Fruit fly (Drosophila melanogaster) whole organism, pupa: ENCODE measurements around the gene CG14237.
A peak's percentile ranks its signal among the peaks of the same experiment; 100 is the strongest.

Experiments
- CG10348 ChIP-seq: fragments of 200-800 bp; sonication (Bioruptor generic); IDR thresholded peaks from 2 replicates; pipeline ENCODE4 v1.3.6; 2022; ENCODE audit warnings: missing biosample characterization, missing genetic modification characterization
- CG12605 ChIP-seq: fragments of 200-800 bp; sonication (Bioruptor generic); IDR thresholded peaks from 2 replicates; pipeline ENCODE4 v1.3.6; 2022; ENCODE audit warnings: missing biosample characterization, missing genetic modification characterization
- CG13204 ChIP-seq: fragments of 200-800 bp; sonication (Bioruptor generic); optimal IDR thresholded peaks from 2 replicates; lab custom pipeline; 2018; ENCODE audit warnings: missing biosample characterization, mild to moderate bottlenecking, missing genetic modification characterization, moderate library complexity
- CG14655 ChIP-seq: fragments of 200-800 bp; sonication (Bioruptor generic); optimal IDR thresholded peaks from 3 replicates; lab custom pipeline; 2017; ENCODE audit warnings: mild to moderate bottlenecking, missing biosample characterization, missing genetic modification reagents, missing genetic modification characterization
- CG15710 ChIP-seq: fragments of 200-800 bp; sonication (Bioruptor generic); optimal IDR thresholded peaks from 2 replicates; lab custom pipeline; 2018; ENCODE audit warnings: missing biosample characterization, mild to moderate bottlenecking, missing genetic modification characterization, moderate library complexity
- CG17806 ChIP-seq: fragments of 200-800 bp; sonication (Bioruptor generic); optimal IDR thresholded peaks from 2 replicates; lab custom pipeline; 2018; ENCODE audit warnings: missing biosample characterization, mild to moderate bottlenecking, missing genetic modification characterization, moderate library complexity
- CG32121 ChIP-seq: fragments of 200-800 bp; sonication (Bioruptor generic); IDR thresholded peaks from 2 replicates; pipeline ENCODE4 v1.3.6; 2022; ENCODE audit warnings: missing biosample characterization, missing genetic modification characterization
- CG34367 ChIP-seq: fragments of 200-800 bp; sonication (Bioruptor generic); optimal IDR thresholded peaks from 2 replicates; lab custom pipeline; 2018; ENCODE audit warnings: missing biosample characterization, mild to moderate bottlenecking, missing genetic modification characterization
- CG4496 ChIP-seq: fragments of 200-800 bp; sonication (Bioruptor generic); IDR thresholded peaks from 3 replicates; pipeline ENCODE4 v1.3.6; 2022; ENCODE audit warnings: missing biosample characterization, missing genetic modification characterization
- CG8159 ChIP-seq: fragments of 200-800 bp; sonication (Bioruptor generic); optimal IDR thresholded peaks from 3 replicates; lab custom pipeline; 2018; ENCODE audit warnings: missing biosample characterization, mild to moderate bottlenecking, missing genetic modification characterization, moderate library complexity
- CG8301 ChIP-seq: fragments of 200-800 bp; sonication (Bioruptor generic); optimal IDR thresholded peaks from 2 replicates; lab custom pipeline; 2018; ENCODE audit warnings: missing biosample characterization, mild to moderate bottlenecking, missing genetic modification characterization
- CG9948 ChIP-seq: fragments of 200-800 bp; sonication (Bioruptor generic); optimal IDR thresholded peaks from 2 replicates; lab custom pipeline; 2018; ENCODE audit warnings: missing biosample characterization, mild to moderate bottlenecking, missing genetic modification characterization, moderate library complexity
- D1 ChIP-seq: fragments of 200-800 bp; sonication (Bioruptor generic); optimal IDR thresholded peaks from 2 replicates; lab custom pipeline; 2018; ENCODE audit warnings: missing biosample characterization, mild to moderate bottlenecking, missing genetic modification characterization, moderate library complexity
- EcR ChIP-seq: fragments of 200-800 bp; sonication (Bioruptor generic); optimal IDR thresholded peaks from 3 replicates; lab custom pipeline; 2019; ENCODE audit warnings: missing biosample characterization, missing genetic modification characterization, mild to moderate bottlenecking, moderate library complexity, missing genetic modification reagents
- Ets98B ChIP-seq: fragments of 200-800 bp; sonication (Bioruptor generic); IDR thresholded peaks from 2 replicates; pipeline ENCODE4 v1.3.6; 2022; ENCODE audit warnings: missing biosample characterization, missing genetic modification characterization
- Pif1A ChIP-seq: fragments of 200-800 bp; sonication (Bioruptor generic); optimal IDR thresholded peaks from 3 replicates; lab custom pipeline; 2016; ENCODE audit warnings: missing biosample characterization, missing genetic modification characterization
- Pif1B ChIP-seq: fragments of 200-800 bp; sonication (Bioruptor generic); optimal IDR thresholded peaks from 3 replicates; lab custom pipeline; 2016; ENCODE audit warnings: missing biosample characterization, missing genetic modification characterization
- Snoo ChIP-seq: fragments of 200-800 bp; sonication (Bioruptor generic); optimal IDR thresholded peaks from 3 replicates; lab custom pipeline; 2017; ENCODE audit warnings: missing biosample characterization, mild to moderate bottlenecking, missing genetic modification characterization, inconsistent platforms
- fd96Ca ChIP-seq: fragments of 200-800 bp; sonication (Bioruptor generic); IDR thresholded peaks from 3 replicates; pipeline ENCODE4 v1.3.6; 2022; ENCODE audit warnings: missing biosample characterization, missing genetic modification characterization
- gl ChIP-seq: fragments of 200-800 bp; sonication (Bioruptor generic); optimal IDR thresholded peaks from 2 replicates; lab custom pipeline; 2018; ENCODE audit warnings: missing biosample characterization, mild to moderate bottlenecking, missing genetic modification characterization
- rn ChIP-seq: fragments of 200-800 bp; sonication (Bioruptor generic); IDR thresholded peaks from 2 replicates; pipeline ENCODE4 v1.3.6; 2022; ENCODE audit warnings: missing biosample characterization, missing genetic modification characterization

The CG14237 gene

DNA sequence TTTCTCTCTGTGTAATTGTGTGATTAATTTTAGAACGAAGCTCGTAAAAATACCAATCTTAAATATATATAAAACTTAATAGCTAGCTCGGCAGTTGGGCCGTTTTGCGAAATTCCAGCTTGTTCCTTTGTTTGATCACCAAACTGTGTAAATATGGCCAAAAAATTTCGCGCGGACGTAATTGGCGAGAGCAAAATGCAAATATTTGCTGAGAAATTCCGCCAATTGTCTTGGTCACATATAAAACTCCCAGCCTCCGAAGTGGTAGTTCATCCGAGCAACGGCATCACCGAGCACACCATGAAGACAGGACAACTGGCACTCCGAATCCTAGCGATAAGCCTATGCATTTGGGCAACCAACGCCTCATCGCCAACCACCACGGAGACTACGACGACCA lies at the start of gene CG14237:
Gene CG14237, plus strand, starts transcription at position 301 of the 400 bp plus-strand sequence.
- TF ChIP-seq Pif1A (GFP tag; lab: Kevin White, UChicago): no peak
- no peak for TF ChIP-seq CG13204 (GFP tag; lab: Kevin White, UChicago)
- TF ChIP-seq CG4496 (GFP tag; lab: Robert Waterston, UW): no peak
- TF ChIP-seq CG9948: no peak
- TF ChIP-seq CG8301 (tag; lab: Kevin White, UChicago): no peak
- no peak for TF ChIP-seq rn (GFP tag; lab: Robert Waterston, UW)
- no peak for TF ChIP-seq CG8159
- TF ChIP-seq CG14655: no peak
- TF ChIP-seq D1 (tag; lab: Kevin White, UChicago): no peak
- TF ChIP-seq CG17806: no peak
- no peak for TF ChIP-seq Ets98B (GFP tag; lab: Robert Waterston, UW)
- TF ChIP-seq fd96Ca (GFP tag; lab: Robert Waterston, UW): no peak
- TF ChIP-seq CG34367: no peak
- TF ChIP-seq EcR (GFP tag; lab: Kevin White, UChicago): no peak
- no peak for TF ChIP-seq Pif1B (GFP tag; lab: Kevin White, UChicago)
- TF ChIP-seq CG32121 (GFP tag; lab: Robert Waterston, UW): no peak
- no peak for TF ChIP-seq CG15710 (tag; lab: Kevin White, UChicago)
- no peak for TF ChIP-seq gl
- no peak for TF ChIP-seq CG10348 (GFP tag; lab: Robert Waterston, UW)

DNA sequence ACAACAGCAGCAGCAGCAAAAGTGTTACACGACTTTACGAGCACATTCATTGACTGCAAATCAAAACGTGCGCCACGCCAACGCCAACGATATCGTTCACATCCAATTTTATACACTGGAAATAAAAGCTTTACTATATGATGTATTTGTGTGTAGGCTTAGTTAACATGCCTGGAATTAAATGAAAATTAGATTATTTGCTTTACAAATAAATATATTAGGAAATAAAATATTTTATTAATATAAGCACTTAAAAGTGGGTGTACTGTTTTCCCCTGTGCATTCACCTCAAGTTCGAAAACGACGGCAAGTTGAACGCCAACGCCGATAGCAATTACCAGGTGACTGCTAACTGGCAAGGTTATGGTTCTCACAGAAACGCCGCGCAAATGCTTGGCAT lies 46.9 kb upstream of the CG14237 start:
- TF ChIP-seq Snoo (tag; lab: Kevin White, UChicago) (no peak), Pif1B (GFP tag; lab: Kevin White, UChicago) (no peak), Ets98B (GFP tag; lab: Robert Waterston, UW) (peak; percentile 72), fd96Ca (GFP tag; lab: Robert Waterston, UW) (peak; percentile 35; the same call in 2 of the 3 replicates), gl (no peak), Pif1A (GFP tag; lab: Kevin White, UChicago) (no peak), CG32121 (GFP tag; lab: Robert Waterston, UW) (peak; percentile 79), CG9948 (no peak), CG17806 (no peak), CG8159 (no peak), CG4496 (GFP tag; lab: Robert Waterston, UW) (peak; percentile 78)
- TF ChIP-seq, all 21 proteins: peak for 4

DNA sequence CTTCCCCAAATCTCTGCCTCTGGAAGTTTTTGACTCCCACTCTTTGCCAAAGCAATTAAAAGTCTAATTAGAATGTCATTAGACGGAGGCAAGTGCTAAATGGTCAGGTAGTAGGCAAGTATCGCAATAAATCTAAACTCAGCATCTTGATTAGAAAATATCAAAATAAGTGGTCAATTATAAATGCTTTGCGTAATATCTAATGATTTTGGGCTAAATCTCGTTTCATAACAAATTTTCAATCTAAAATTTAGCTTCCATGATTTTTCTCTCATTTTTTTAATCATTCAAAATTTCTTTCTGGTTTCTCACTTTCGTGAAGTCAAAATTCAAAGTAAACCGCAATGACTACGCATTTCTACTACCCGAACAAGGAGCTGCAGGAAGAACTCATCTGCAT lies 42.9 kb upstream of the CG14237 start, which contains the start of gene Ald2:
Gene Ald2, plus strand, starts transcription at position 301 of the 400 bp plus-strand sequence.
- TF ChIP-seq CG32121 (GFP tag; lab: Robert Waterston, UW) (no peak), rn (GFP tag; lab: Robert Waterston, UW) (no peak), gl (no peak), Pif1B (GFP tag; lab: Kevin White, UChicago) (no peak), CG15710 (tag; lab: Kevin White, UChicago) (no peak), CG14655 (no peak), CG8301 (tag; lab: Kevin White, UChicago) (no peak), Snoo (tag; lab: Kevin White, UChicago) (no peak), fd96Ca (GFP tag; lab: Robert Waterston, UW) (no peak), CG8159 (no peak), EcR (GFP tag; lab: Kevin White, UChicago) (no peak), CG13204 (GFP tag; lab: Kevin White, UChicago) (no peak), CG10348 (GFP tag; lab: Robert Waterston, UW) (no peak), CG4496 (GFP tag; lab: Robert Waterston, UW) (no peak), CG17806 (no peak)

DNA sequence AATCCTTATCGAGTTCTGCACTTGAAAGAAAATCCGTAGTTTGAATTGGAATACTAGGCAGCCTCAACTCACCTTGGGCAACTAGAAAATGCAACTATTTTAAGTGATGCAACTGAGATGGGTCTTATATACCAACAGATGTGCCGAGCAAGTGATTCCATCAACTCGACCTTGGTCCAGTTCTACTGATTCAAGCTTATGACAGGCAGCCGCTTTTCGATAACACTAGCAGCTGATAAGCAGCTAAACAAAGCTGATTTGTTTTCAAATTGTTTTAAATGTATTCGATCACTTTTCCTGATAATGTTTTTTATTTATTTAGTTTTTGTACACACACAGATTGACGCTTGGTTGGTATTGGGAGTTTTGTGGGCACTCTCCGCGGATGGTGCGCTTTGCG lies 31.7 kb upstream of the CG14237 start, which contains the start of gene CG6503:
Gene CG6503, minus strand, starts transcription at position 101 of the 400 bp plus-strand sequence.
- no peak for TF ChIP-seq CG8159
- no peak for TF ChIP-seq Snoo (tag; lab: Kevin White, UChicago)

DNA sequence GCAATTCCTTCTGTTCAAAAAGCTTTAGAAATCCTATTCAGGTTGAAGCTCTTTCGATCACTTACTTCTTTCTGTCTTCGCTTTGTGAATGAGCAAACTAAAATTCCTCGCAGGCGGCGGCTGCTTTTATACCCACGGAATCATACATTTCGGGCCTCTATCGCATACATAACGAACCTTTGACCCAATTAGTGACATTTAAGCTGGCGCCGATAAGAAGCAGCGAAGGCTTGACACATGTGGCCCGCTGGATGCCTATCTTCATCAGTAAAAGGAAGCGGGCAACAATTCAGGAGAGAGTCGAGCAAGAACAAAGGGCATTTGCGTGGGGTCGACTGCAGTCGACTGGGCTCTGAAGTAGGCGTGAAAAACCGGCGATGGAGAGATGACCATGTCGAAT lies 31.0 kb upstream of the CG14237 start, which contains the start of gene CG34291:
Gene CG34291, minus strand, starts transcription at position 101 of the 400 bp plus-strand sequence.
- TF ChIP-seq fd96Ca (GFP tag; lab: Robert Waterston, UW) (no peak), CG12605 (GFP tag; lab: Robert Waterston, UW) (no peak), CG17806 (no peak), CG8301 (tag; lab: Kevin White, UChicago) (no peak), Pif1A (GFP tag; lab: Kevin White, UChicago) (no peak), CG13204 (GFP tag; lab: Kevin White, UChicago) (no peak), CG15710 (tag; lab: Kevin White, UChicago) (no peak)

DNA sequence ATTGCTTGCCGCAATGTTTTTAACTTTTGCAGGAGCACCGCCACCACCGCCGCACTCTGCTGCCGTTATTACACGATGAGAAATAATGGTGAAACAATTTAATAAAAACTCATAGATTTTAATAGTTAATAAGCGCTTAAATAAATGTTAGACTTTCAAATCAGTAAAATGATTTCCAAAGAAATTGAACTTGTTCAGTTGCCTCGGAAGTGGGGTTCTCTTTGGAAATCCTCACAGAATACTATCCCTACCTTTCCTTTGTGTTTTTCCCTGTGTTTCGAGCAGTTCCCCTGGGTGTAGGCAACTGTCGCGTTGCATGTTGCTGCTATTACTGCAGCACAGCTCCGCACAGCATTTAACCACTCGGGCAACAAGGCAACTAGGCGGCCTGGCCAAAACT lies 28.5 kb upstream of the CG14237 start:
- no peak for TF ChIP-seq EcR (GFP tag; lab: Kevin White, UChicago)
- peak; percentile 4 for TF ChIP-seq Snoo (tag; lab: Kevin White, UChicago)
- peak; percentile 48 for TF ChIP-seq Pif1A (GFP tag; lab: Kevin White, UChicago)
- TF ChIP-seq D1 (tag; lab: Kevin White, UChicago): no peak
- TF ChIP-seq CG15710 (tag; lab: Kevin White, UChicago): peak; percentile 48
- no peak for TF ChIP-seq Ets98B (GFP tag; lab: Robert Waterston, UW)
- TF ChIP-seq rn (GFP tag; lab: Robert Waterston, UW): no peak
- no peak for TF ChIP-seq fd96Ca (GFP tag; lab: Robert Waterston, UW)
- TF ChIP-seq CG32121 (GFP tag; lab: Robert Waterston, UW): no peak
- no peak for TF ChIP-seq CG10348 (GFP tag; lab: Robert Waterston, UW)
- no peak for TF ChIP-seq CG12605 (GFP tag; lab: Robert Waterston, UW)
- TF ChIP-seq Pif1B (GFP tag; lab: Kevin White, UChicago): peak; percentile 18
- no peak for TF ChIP-seq gl
- TF ChIP-seq CG4496 (GFP tag; lab: Robert Waterston, UW): no peak
- peak; percentile 56 for TF ChIP-seq CG8301 (tag; lab: Kevin White, UChicago)
- peak; percentile 28 for TF ChIP-seq CG34367
- TF ChIP-seq CG13204 (GFP tag; lab: Kevin White, UChicago): no peak
- peak; percentile 67 for TF ChIP-seq CG14655
- TF ChIP-seq CG8159: peak; percentile 62
- peak; percentile 44 for TF ChIP-seq CG9948
- no peak for TF ChIP-seq CG17806
